Fruit fly (Drosophila melanogaster) whole organism, embryonic: ENCODE measurements around the gene Rbcn-3B.
A peak's percentile ranks its signal among the peaks of the same experiment; 100 is the strongest.

ENCODE experiments used
- BtbVII ChIP-seq: fragments of 200-800 bp; sonication (Bioruptor generic); optimal IDR thresholded peaks from 3 replicates; lab custom pipeline; 2017; ENCODE audit warnings: missing biosample characterization, mild to moderate bottlenecking, missing genetic modification characterization
- CG10462 ChIP-seq: fragments of 200-800 bp; sonication (Bioruptor generic); optimal IDR thresholded peaks from 2 replicates; lab custom pipeline; 2016; ENCODE audit warnings: missing biosample characterization, missing genetic modification characterization
- CG10543 ChIP-seq: fragments of 200-800 bp; sonication (Bioruptor generic); optimal IDR thresholded peaks from 3 replicates; lab custom pipeline; 2017; ENCODE audit warnings: missing biosample characterization, mild to moderate bottlenecking, missing genetic modification characterization, moderate library complexity
- CG12219 ChIP-seq: fragments of 200-800 bp; sonication (Bioruptor generic); optimal IDR thresholded peaks from 3 replicates; lab custom pipeline; 2018; ENCODE audit warnings: missing biosample characterization, mild to moderate bottlenecking, missing genetic modification characterization
- CG15269 ChIP-seq: fragments of 200-800 bp; sonication (Bioruptor generic); optimal IDR thresholded peaks from 2 replicates; lab custom pipeline; 2018; ENCODE audit warnings: missing biosample characterization, mild to moderate bottlenecking, missing genetic modification characterization, moderate library complexity
- CG1602 ChIP-seq: fragments of 200-800 bp; sonication (Bioruptor generic); optimal IDR thresholded peaks from 3 replicates; lab custom pipeline; 2016; ENCODE audit warnings: missing biosample characterization, missing genetic modification characterization
- CG17186 ChIP-seq: fragments of 200-800 bp; sonication (Bioruptor generic); optimal IDR thresholded peaks from 3 replicates; lab custom pipeline; 2017; ENCODE audit warnings: missing biosample characterization, missing genetic modification reagents, missing genetic modification characterization
- CG17568 ChIP-seq: fragments of 200-800 bp; sonication (Bioruptor generic); optimal IDR thresholded peaks from 2 replicates; lab custom pipeline; 2018; ENCODE audit warnings: missing biosample characterization, mild to moderate bottlenecking, missing genetic modification characterization, moderate library complexity
- CG2199 ChIP-seq: fragments of 200-800 bp; sonication (Bioruptor generic); IDR thresholded peaks from 3 replicates; pipeline ENCODE4 v1.3.6; 2022; ENCODE audit warnings: missing biosample characterization, missing genetic modification characterization
- CG3281 ChIP-seq: fragments of 200-800 bp; sonication (Bioruptor generic); optimal IDR thresholded peaks from 3 replicates; lab custom pipeline; 2017; ENCODE audit warnings: missing biosample characterization, mild to moderate bottlenecking, missing genetic modification characterization
- CG3995 ChIP-seq: fragments of 200-800 bp; sonication (Bioruptor generic); optimal IDR thresholded peaks from 3 replicates; lab custom pipeline; 2016; ENCODE audit warnings: missing biosample characterization, missing genetic modification characterization
- CG6689 ChIP-seq: fragments of 200-800 bp; sonication (Bioruptor generic); IDR thresholded peaks from 2 replicates; pipeline ENCODE4 v1.3.6; 2022; ENCODE audit warnings: missing biosample characterization, missing genetic modification characterization
- CG6791 ChIP-seq: fragments of 200-800 bp; sonication (Bioruptor generic); IDR thresholded peaks from 3 replicates; pipeline ENCODE4 v1.3.6; 2022; ENCODE audit warnings: missing biosample characterization, missing genetic modification characterization; ENCODE audit not compliant: partially characterized antibody
- CG6854 ChIP-seq: fragments of 200-800 bp; sonication (Bioruptor generic); optimal IDR thresholded peaks from 3 replicates; lab custom pipeline; 2017; ENCODE audit warnings: missing biosample characterization, mild to moderate bottlenecking, missing genetic modification characterization
- Chrac-16 ChIP-seq: fragments of 200-800 bp; sonication (Bioruptor generic); optimal IDR thresholded peaks from 3 replicates; lab custom pipeline; 2016; ENCODE audit warnings: missing biosample characterization, missing genetic modification characterization
- CrebB ChIP-seq: fragments of 200-800 bp; sonication (Bioruptor generic); optimal IDR thresholded peaks from 3 replicates; lab custom pipeline; 2018; ENCODE audit warnings: missing biosample characterization, mild to moderate bottlenecking, missing genetic modification characterization
- Dip3 ChIP-seq: fragments of 200-800 bp; sonication (Bioruptor generic); optimal IDR thresholded peaks from 3 replicates; lab custom pipeline; 2016; ENCODE audit warnings: missing biosample characterization, missing genetic modification characterization
- ERR ChIP-seq: fragments of 200-800 bp; sonication (Bioruptor generic); optimal IDR thresholded peaks from 2 replicates; lab custom pipeline; 2016; ENCODE audit warnings: missing biosample characterization, missing genetic modification characterization
- H2.0 ChIP-seq: fragments of 200-800 bp; sonication (Bioruptor generic); IDR thresholded peaks from 2 replicates; pipeline ENCODE4 v1.3.6; 2022; ENCODE audit warnings: missing biosample characterization, missing genetic modification characterization
- HLHmδ ChIP-seq: fragments of 200-800 bp; sonication (Bioruptor generic); optimal IDR thresholded peaks from 2 replicates; lab custom pipeline; 2018; ENCODE audit warnings: missing biosample characterization, mild to moderate bottlenecking, missing genetic modification characterization, moderate library complexity
- Hey ChIP-seq: fragments of 200-800 bp; sonication (Bioruptor generic); optimal IDR thresholded peaks from 3 replicates; lab custom pipeline; 2018; ENCODE audit warnings: missing biosample characterization, mild to moderate bottlenecking, missing genetic modification characterization
- HmgD ChIP-seq: fragments of 200-800 bp; sonication (Bioruptor generic); optimal IDR thresholded peaks from 3 replicates; lab custom pipeline; 2016; ENCODE audit warnings: missing biosample characterization, missing genetic modification characterization
- MBD-R2 ChIP-seq: fragments of 200-800 bp; sonication (Bioruptor generic); IDR thresholded peaks from 2 replicates; pipeline ENCODE4 v1.3.6; 2022; ENCODE audit warnings: missing biosample characterization, missing genetic modification characterization
- Med ChIP-seq: fragments of 200-800 bp; sonication (Bioruptor generic); peaks from one replicate; lab custom pipeline; 2016; ENCODE audit warnings: missing biosample characterization, missing genetic modification characterization, mild to moderate bottlenecking, inconsistent platforms, moderate library complexity
- ac ChIP-seq: fragments of 200-800 bp; sonication (Bioruptor generic); optimal IDR thresholded peaks from 3 replicates; lab custom pipeline; 2017; ENCODE audit warnings: missing biosample characterization, mild to moderate bottlenecking, missing genetic modification characterization
- ase ChIP-seq: fragments of 200-800 bp; sonication (Bioruptor generic); IDR thresholded peaks from 3 replicates; pipeline ENCODE4 v1.3.6; 2022; ENCODE audit warnings: missing biosample characterization, missing genetic modification characterization
- az2 ChIP-seq: fragments of 200-800 bp; sonication (Bioruptor generic); optimal IDR thresholded peaks from 3 replicates; lab custom pipeline; 2016; ENCODE audit warnings: missing biosample characterization, missing genetic modification characterization
- br ChIP-seq: fragments of >200 bp; optimal IDR thresholded peaks from 2 replicates; lab custom pipeline; 2017
- cas ChIP-seq: fragments of 200-800 bp; sonication (Bioruptor generic); IDR thresholded peaks from 2 replicates; pipeline ENCODE4 v1.3.6; 2022; ENCODE audit warnings: missing biosample characterization, missing genetic modification characterization
- cg ChIP-seq: fragments of 200-800 bp; sonication (Bioruptor generic); optimal IDR thresholded peaks from 3 replicates; lab custom pipeline; 2019; ENCODE audit warnings: missing biosample characterization, mild to moderate bottlenecking, missing genetic modification characterization, moderate library complexity
- dmrt11E ChIP-seq: fragments of 200-800 bp; sonication (Bioruptor generic); optimal IDR thresholded peaks from 3 replicates; lab custom pipeline; 2018; ENCODE audit warnings: missing biosample characterization, mild to moderate bottlenecking, missing genetic modification characterization, moderate library complexity
- eyg ChIP-seq: fragments of 200-800 bp; sonication (Bioruptor generic); optimal IDR thresholded peaks from 3 replicates; lab custom pipeline; 2016; ENCODE audit warnings: missing biosample characterization, missing genetic modification characterization
- gcm2 ChIP-seq: fragments of 200-800 bp; sonication (Bioruptor generic); optimal IDR thresholded peaks from 2 replicates; lab custom pipeline; 2016; ENCODE audit warnings: missing biosample characterization, missing genetic modification characterization
- gem ChIP-seq: fragments of 200-800 bp; sonication (Bioruptor generic); optimal IDR thresholded peaks from 2 replicates; lab custom pipeline; 2019; ENCODE audit warnings: missing biosample characterization, mild to moderate bottlenecking, missing genetic modification characterization, moderate library complexity
- gsb ChIP-seq: fragments of 200-800 bp; sonication (Bioruptor generic); IDR thresholded peaks from 2 replicates; pipeline ENCODE4 v1.3.6; 2022; ENCODE audit warnings: missing biosample characterization, missing genetic modification characterization
- hbn ChIP-seq: fragments of 200-800 bp; sonication (Bioruptor generic); IDR thresholded peaks from 2 replicates; pipeline ENCODE4 v1.3.6; 2022; ENCODE audit warnings: missing biosample characterization, missing genetic modification characterization; ENCODE audit not compliant: partially characterized antibody
- insv ChIP-seq, 2 experiments: fragments of 200-800 bp; sonication (Bioruptor generic); optimal IDR thresholded peaks; 3 replicates each; lab custom pipeline; 2016 to 2018; ENCODE audit warnings: missing biosample characterization in 2 of 2, missing genetic modification characterization in 2 of 2
- lov ChIP-seq, 2 experiments: fragments of 200-800 bp in 1 of 2; fragments of >200 bp in 1 of 2; sonication (Bioruptor generic) in 1 of 2; IDR thresholded peaks in 1 of 2; optimal IDR thresholded peaks in 1 of 2; 2 replicates in 1 of 2; 3 replicates in 1 of 2; pipeline versions ENCODE4 v1.3.6 to Lab custom; 2017 to 2022; ENCODE audit warnings: missing biosample characterization in 1 of 2, missing genetic modification characterization in 1 of 2
- mirr ChIP-seq: fragments of 200-800 bp; sonication (Bioruptor generic); optimal IDR thresholded peaks from 3 replicates; lab custom pipeline; 2018; ENCODE audit warnings: missing biosample characterization, mild to moderate bottlenecking, missing genetic modification characterization
- otp ChIP-seq: fragments of 200-800 bp; sonication (Bioruptor generic); IDR thresholded peaks from 3 replicates; pipeline ENCODE4, ENCODE4 v1.3.6; 2022; ENCODE audit warnings: missing biosample characterization, missing genetic modification characterization
- pita ChIP-seq: fragments of 200-800 bp; sonication (Bioruptor generic); optimal IDR thresholded peaks from 2 replicates; lab custom pipeline; 2017; ENCODE audit warnings: missing biosample characterization, mild to moderate bottlenecking, missing genetic modification characterization
- rib ChIP-seq: fragments of 200-800 bp; sonication (Bioruptor generic); IDR thresholded peaks from 2 replicates; pipeline ENCODE4 v1.3.6; 2022; ENCODE audit warnings: missing biosample characterization, missing genetic modification characterization
- sens ChIP-seq: fragments of 200-800 bp; sonication (Bioruptor generic); peaks from one replicate; lab custom pipeline; 2016; ENCODE audit warnings: missing biosample characterization, missing genetic modification characterization
- sens-2 ChIP-seq: fragments of 200-800 bp; sonication (Bioruptor generic); IDR thresholded peaks from 2 replicates; pipeline ENCODE4 v1.3.6; 2022; ENCODE audit warnings: missing biosample characterization, missing genetic modification characterization
- seq ChIP-seq: fragments of 200-800 bp; sonication (Bioruptor generic); IDR thresholded peaks from 2 replicates; pipeline ENCODE4 v1.3.6; 2022; ENCODE audit warnings: missing biosample characterization, missing genetic modification characterization
- so ChIP-seq: fragments of 200-800 bp; sonication (Bioruptor generic); IDR thresholded peaks from 3 replicates; pipeline ENCODE4 v1.3.6; 2022; ENCODE audit warnings: missing biosample characterization, missing genetic modification characterization
- tio ChIP-seq: fragments of 200-800 bp; sonication (Bioruptor generic); optimal IDR thresholded peaks from 2 replicates; lab custom pipeline; 2017; ENCODE audit warnings: missing biosample characterization, missing genetic modification characterization, inconsistent platforms
- toy ChIP-seq: fragments of 200-800 bp; sonication (Bioruptor generic); IDR thresholded peaks from 2 replicates; pipeline ENCODE4 v1.3.6; 2022; ENCODE audit warnings: missing biosample characterization, missing genetic modification characterization
- tx ChIP-seq: fragments of 200-800 bp; sonication (Bioruptor generic); optimal IDR thresholded peaks from 2 replicates; lab custom pipeline; 2016; ENCODE audit warnings: missing biosample characterization, missing genetic modification characterization
- usp ChIP-seq: fragments of >200 bp; optimal IDR thresholded peaks from 2 replicates; lab custom pipeline; 2017; ENCODE audit warnings: missing biosample characterization, missing genetic modification characterization
- z ChIP-seq: fragments of 200-800 bp; sonication (Bioruptor generic); IDR thresholded peaks from 3 replicates; pipeline ENCODE4 v1.3.6; 2022; ENCODE audit warnings: missing biosample characterization, missing genetic modification characterization

Rbcn-3B gene

dm6 chrX:1940020-1940419, 31.3 kb downstream of the Rbcn-3B start, which contains the start of the genes CG3857 and CG3587 (continued):
- TF ChIP-seq gcm2 = peak; percentile 59
- peak; percentile 71 for TF ChIP-seq CG6689 (GFP tag; lab: Robert Waterston, UW)
- peak; percentile 25 for TF ChIP-seq BtbVII (GFP tag; lab: Kevin White, UChicago)
- peak; percentile 75 for TF ChIP-seq CG1602
- peak; percentile 53 for TF ChIP-seq CG17186 (GFP tag; lab: Kevin White, UChicago)
- TF ChIP-seq CG6791 (GFP tag; lab: Robert Waterston, UW) = no peak
- no peak for TF ChIP-seq gsb (GFP tag; lab: Robert Waterston, UW)
- peak; percentile 65 for TF ChIP-seq CG15269 (tag; lab: Kevin White, UChicago)
- peak in 1 of 2 experiments; percentile 13 for TF ChIP-seq insv (GFP tag; optimal IDR thresholded peaks at IDR 0.05; lab: Kevin White, UChicago)
- TF ChIP-seq Hey = peak; percentile 19
- TF ChIP-seq otp (GFP tag; lab: Robert Waterston, UW) = no peak
- TF ChIP-seq ERR (GFP tag; lab: Kevin White, UChicago) = no peak
- TF ChIP-seq mirr (GFP tag; lab: Kevin White, UChicago) = no peak
- no peak for TF ChIP-seq ac (GFP tag; lab: Kevin White, UChicago)
- TF ChIP-seq dmrt11E (tag; lab: Kevin White, UChicago) = peak; percentile 70
- no peak for TF ChIP-seq pita (GFP tag; lab: Kevin White, UChicago)
- TF ChIP-seq cas (GFP tag; lab: Robert Waterston, UW) = 0 out of 2 replicates have a peak, but pooled peaks have one; percentile 28
- peak; percentile 64 for TF ChIP-seq CG10543 (GFP tag; lab: Kevin White, UChicago)
- TF ChIP-seq tx (GFP tag; lab: Kevin White, UChicago) = peak; percentile 83
- peak; percentile 79 for TF ChIP-seq gem
- TF ChIP-seq HmgD (GFP tag; lab: Kevin White, UChicago) = peak; percentile 90
- TF ChIP-seq usp (GFP tag; lab: Kevin White, UChicago) = no peak
- TF ChIP-seq tio (GFP tag; lab: Kevin White, UChicago) = peak; percentile 62
- peak; percentile 62 for TF ChIP-seq CG10462 (GFP tag; lab: Kevin White, UChicago)
- TF ChIP-seq CG2199 (GFP tag; lab: Robert Waterston, UW) = no peak
- no peak for TF ChIP-seq toy (GFP tag; lab: Robert Waterston, UW)
- TF ChIP-seq MBD-R2 (GFP tag; lab: Robert Waterston, UW) = peak; percentile 79
- TF ChIP-seq CrebB (tag; lab: Kevin White, UChicago) = peak; percentile 44
- peak; percentile 60 for TF ChIP-seq CG3281 (GFP tag; lab: Kevin White, UChicago)

dm6 chrX:1941669-1942092, 33.0 kb downstream of the Rbcn-3B start, which contains the start of gene Hr4:
TSS of gene Hr4 (plus strand) at chrX:1941940.
- TF ChIP-seq H2.0 = no peak
- TF ChIP-seq CG3995 (GFP tag; lab: Kevin White, UChicago) = no peak
- TF ChIP-seq cg (GFP tag; lab: Kevin White, UChicago) = peak; percentile 53
- TF ChIP-seq hbn = no peak
- no peak for TF ChIP-seq sens-2 (GFP tag; lab: Robert Waterston, UW)
- TF ChIP-seq Dip3 (GFP tag; lab: Kevin White, UChicago) = no peak
- no peak for TF ChIP-seq az2 (GFP tag; lab: Kevin White, UChicago)
- TF ChIP-seq tio (GFP tag; lab: Kevin White, UChicago) = no peak
- peak; percentile 4 for TF ChIP-seq CG17568 (GFP tag; lab: Kevin White, UChicago)
- TF ChIP-seq ase (GFP tag; lab: Robert Waterston, UW) = no peak
- TF ChIP-seq z = peak; percentile 31; the same call in 1 of the 3 replicates
- TF ChIP-seq sens = peak; percentile 7
- peak; percentile 43; the same call in 1 of the 2 replicates for TF ChIP-seq seq
- peak; percentile 13 for TF ChIP-seq HLHmδ (GFP tag; lab: Kevin White, UChicago)
- TF ChIP-seq Chrac-16 (GFP tag; lab: Kevin White, UChicago) = no peak
- TF ChIP-seq so (GFP tag; lab: Robert Waterston, UW) = no peak
- no peak for TF ChIP-seq eyg (GFP tag; lab: Kevin White, UChicago)
- no peak for TF ChIP-seq CG6854 (GFP tag; lab: Kevin White, UChicago)
- TF ChIP-seq br (lab: Kevin White, UChicago) = no peak
- TF ChIP-seq rib = 0 out of 2 replicates have a peak, but pooled peaks have one; percentile 14
- no peak for TF ChIP-seq CG12219 (GFP tag; lab: Kevin White, UChicago)
- TF ChIP-seq MBD-R2 (GFP tag; lab: Robert Waterston, UW) = no peak
- peak; percentile 67 for TF ChIP-seq Med (GFP tag; lab: Kevin White, UChicago)
- TF ChIP-seq lov (optimal IDR thresholded peaks at IDR 0.05; lab: Kevin White, UChicago) = no peak
- TF ChIP-seq lov (GFP tag; IDR thresholded peaks at IDR 0.05; lab: Robert Waterston, UW) = no peak
